Worm (Caenorhabditis elegans) whole organism, L3 larva: Measurements from ENCODE around the gene erg-28.

Experiments used
- daf-12 ChIP-seq: fragments of 150-350 bp; optimal IDR thresholded peaks from 2 replicates; lab custom pipeline; 2014; ENCODE audit warnings: missing biosample characterization, missing genetic modification reagents, missing genetic modification characterization
- elt-2 ChIP-seq: sonication (generic microtip); optimal IDR thresholded peaks from 2 replicates; lab custom pipeline; 2016; ENCODE audit warnings: missing genetic modification reagents, mild to moderate bottlenecking, missing genetic modification characterization, missing compliant biosample characterization
- fkh-10 ChIP-seq: sonication (generic microtip); optimal IDR thresholded peaks from 2 replicates; lab custom pipeline; 2017; ENCODE audit warnings: missing biosample characterization, missing genetic modification reagents, missing genetic modification characterization
- lin-39 ChIP-seq: fragments of 150-350 bp; optimal IDR thresholded peaks from 2 replicates; lab custom pipeline; 2018; ENCODE audit warnings: missing biosample characterization, missing genetic modification reagents, missing genetic modification characterization
- mdl-1 ChIP-seq: fragments of 150-350 bp; optimal IDR thresholded peaks from 2 replicates; lab custom pipeline; 2014; ENCODE audit warnings: missing biosample characterization, missing genetic modification characterization
- nhr-12 ChIP-seq: fragments of 150-350 bp; optimal IDR thresholded peaks from 2 replicates; lab custom pipeline; 2014; ENCODE audit warnings: missing biosample characterization, missing genetic modification characterization
- nhr-25 ChIP-seq: sonication (generic microtip); optimal IDR thresholded peaks from 2 replicates; lab custom pipeline; 2017; ENCODE audit warnings: missing biosample characterization, missing genetic modification characterization
- nhr-28 ChIP-seq: fragments of 150-350 bp; optimal IDR thresholded peaks from 2 replicates; lab custom pipeline; 2014; ENCODE audit warnings: missing biosample characterization, missing genetic modification characterization
- nhr-67 ChIP-seq: fragments of 150-350 bp; optimal IDR thresholded peaks from 2 replicates; lab custom pipeline; 2014; ENCODE audit warnings: missing biosample characterization, missing genetic modification characterization
- nhr-76 ChIP-seq: fragments of 150-350 bp; sonication (generic microtip); optimal IDR thresholded peaks from 5 replicates; lab custom pipeline; 2014; ENCODE audit warnings: missing biosample characterization, missing genetic modification characterization
- nhr-77 ChIP-seq: fragments of 150-350 bp; optimal IDR thresholded peaks from 2 replicates; lab custom pipeline; 2014; ENCODE audit warnings: missing biosample characterization, missing genetic modification characterization
- pha-4 ChIP-seq: fragments of 150-350 bp; optimal IDR thresholded peaks from 2 replicates; lab custom pipeline; 2014; ENCODE audit warnings: missing biosample characterization, missing genetic modification reagents, missing genetic modification characterization
- pqm-1 ChIP-seq: fragments of 150-350 bp; optimal IDR thresholded peaks from 2 replicates; lab custom pipeline; 2017; ENCODE audit warnings: missing biosample characterization, missing genetic modification characterization, inconsistent platforms
- unc-62 ChIP-seq: fragments of 150-350 bp; sonication (generic microtip); optimal IDR thresholded peaks from 4 replicates; lab custom pipeline; 2014; ENCODE audit warnings: missing biosample characterization, missing genetic modification reagents, missing genetic modification characterization

DNA sequence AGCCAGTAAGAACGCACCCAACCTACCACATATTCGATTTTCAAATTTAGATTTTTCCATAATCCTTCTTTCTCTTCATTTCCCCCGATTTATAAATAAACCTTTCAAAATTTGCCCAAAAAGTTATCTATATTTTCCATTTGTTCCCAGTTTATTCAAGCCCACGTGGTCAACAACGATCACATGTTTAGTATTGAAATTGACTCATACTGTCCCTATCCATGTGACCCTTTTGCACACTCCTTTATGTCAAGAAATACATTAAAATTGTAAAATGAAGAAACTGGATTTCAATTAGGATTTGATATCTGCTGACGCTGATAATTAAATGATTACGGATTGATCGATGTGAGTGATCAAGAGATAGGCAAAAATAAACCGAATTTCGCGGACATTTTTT lies 28.0 kb downstream of the erg-28 start:
- TF ChIP-seq unc-62 (GFP tag; lab: Kevin White, UChicago) (no peak), lin-39 (tag; lab: Kevin White, UChicago) (no peak), nhr-77 (tag; lab: Kevin White, UChicago) (no peak), daf-12 (tag; lab: Kevin White, UChicago) (no peak), nhr-76 (tag; lab: Kevin White, UChicago) (no peak), pha-4 (tag; lab: Kevin White, UChicago) (peak; percentile 94), nhr-67 (tag; lab: Kevin White, UChicago) (no peak), nhr-25 (peak; percentile 40), fkh-10 (GFP tag; lab: Kevin White, UChicago) (no peak), mdl-1 (tag; lab: Kevin White, UChicago) (no peak), pqm-1 (tag; lab: Kevin White, UChicago) (peak; percentile 62), nhr-28 (no peak), elt-2 (peak; percentile 43), nhr-12 (tag; lab: Kevin White, UChicago) (no peak)
